Fruit fly (Drosophila melanogaster) whole organism, pupa: ENCODE measurements around the gene sxe2.

Experiments used
- CG10348 ChIP-seq: fragments of 200-800 bp; sonication (Bioruptor generic); IDR thresholded peaks from 2 replicates; pipeline ENCODE4 v1.3.6; 2022; ENCODE audit warnings: missing biosample characterization, missing genetic modification characterization
- CG12605 ChIP-seq: fragments of 200-800 bp; sonication (Bioruptor generic); IDR thresholded peaks from 2 replicates; pipeline ENCODE4 v1.3.6; 2022; ENCODE audit warnings: missing biosample characterization, missing genetic modification characterization
- CG13204 ChIP-seq: fragments of 200-800 bp; sonication (Bioruptor generic); optimal IDR thresholded peaks from 2 replicates; lab custom pipeline; 2018; ENCODE audit warnings: missing biosample characterization, mild to moderate bottlenecking, missing genetic modification characterization, moderate library complexity
- CG14655 ChIP-seq: fragments of 200-800 bp; sonication (Bioruptor generic); optimal IDR thresholded peaks from 3 replicates; lab custom pipeline; 2017; ENCODE audit warnings: mild to moderate bottlenecking, missing biosample characterization, missing genetic modification reagents, missing genetic modification characterization
- CG15710 ChIP-seq: fragments of 200-800 bp; sonication (Bioruptor generic); optimal IDR thresholded peaks from 2 replicates; lab custom pipeline; 2018; ENCODE audit warnings: missing biosample characterization, mild to moderate bottlenecking, missing genetic modification characterization, moderate library complexity
- CG17806 ChIP-seq: fragments of 200-800 bp; sonication (Bioruptor generic); optimal IDR thresholded peaks from 2 replicates; lab custom pipeline; 2018; ENCODE audit warnings: missing biosample characterization, mild to moderate bottlenecking, missing genetic modification characterization, moderate library complexity
- CG32121 ChIP-seq: fragments of 200-800 bp; sonication (Bioruptor generic); IDR thresholded peaks from 2 replicates; pipeline ENCODE4 v1.3.6; 2022; ENCODE audit warnings: missing biosample characterization, missing genetic modification characterization
- CG34367 ChIP-seq: fragments of 200-800 bp; sonication (Bioruptor generic); optimal IDR thresholded peaks from 2 replicates; lab custom pipeline; 2018; ENCODE audit warnings: missing biosample characterization, mild to moderate bottlenecking, missing genetic modification characterization
- CG4496 ChIP-seq: fragments of 200-800 bp; sonication (Bioruptor generic); IDR thresholded peaks from 3 replicates; pipeline ENCODE4 v1.3.6; 2022; ENCODE audit warnings: missing biosample characterization, missing genetic modification characterization
- CG8159 ChIP-seq: fragments of 200-800 bp; sonication (Bioruptor generic); optimal IDR thresholded peaks from 3 replicates; lab custom pipeline; 2018; ENCODE audit warnings: missing biosample characterization, mild to moderate bottlenecking, missing genetic modification characterization, moderate library complexity
- CG8301 ChIP-seq: fragments of 200-800 bp; sonication (Bioruptor generic); optimal IDR thresholded peaks from 2 replicates; lab custom pipeline; 2018; ENCODE audit warnings: missing biosample characterization, mild to moderate bottlenecking, missing genetic modification characterization
- CG9948 ChIP-seq: fragments of 200-800 bp; sonication (Bioruptor generic); optimal IDR thresholded peaks from 2 replicates; lab custom pipeline; 2018; ENCODE audit warnings: missing biosample characterization, mild to moderate bottlenecking, missing genetic modification characterization, moderate library complexity
- D1 ChIP-seq: fragments of 200-800 bp; sonication (Bioruptor generic); optimal IDR thresholded peaks from 2 replicates; lab custom pipeline; 2018; ENCODE audit warnings: missing biosample characterization, mild to moderate bottlenecking, missing genetic modification characterization, moderate library complexity
- EcR ChIP-seq: fragments of 200-800 bp; sonication (Bioruptor generic); optimal IDR thresholded peaks from 3 replicates; lab custom pipeline; 2019; ENCODE audit warnings: missing biosample characterization, missing genetic modification characterization, mild to moderate bottlenecking, moderate library complexity, missing genetic modification reagents
- Ets98B ChIP-seq: fragments of 200-800 bp; sonication (Bioruptor generic); IDR thresholded peaks from 2 replicates; pipeline ENCODE4 v1.3.6; 2022; ENCODE audit warnings: missing biosample characterization, missing genetic modification characterization
- Pif1A ChIP-seq: fragments of 200-800 bp; sonication (Bioruptor generic); optimal IDR thresholded peaks from 3 replicates; lab custom pipeline; 2016; ENCODE audit warnings: missing biosample characterization, missing genetic modification characterization
- Pif1B ChIP-seq: fragments of 200-800 bp; sonication (Bioruptor generic); optimal IDR thresholded peaks from 3 replicates; lab custom pipeline; 2016; ENCODE audit warnings: missing biosample characterization, missing genetic modification characterization
- Snoo ChIP-seq: fragments of 200-800 bp; sonication (Bioruptor generic); optimal IDR thresholded peaks from 3 replicates; lab custom pipeline; 2017; ENCODE audit warnings: missing biosample characterization, mild to moderate bottlenecking, missing genetic modification characterization, inconsistent platforms
- fd96Ca ChIP-seq: fragments of 200-800 bp; sonication (Bioruptor generic); IDR thresholded peaks from 3 replicates; pipeline ENCODE4 v1.3.6; 2022; ENCODE audit warnings: missing biosample characterization, missing genetic modification characterization
- gl ChIP-seq: fragments of 200-800 bp; sonication (Bioruptor generic); optimal IDR thresholded peaks from 2 replicates; lab custom pipeline; 2018; ENCODE audit warnings: missing biosample characterization, mild to moderate bottlenecking, missing genetic modification characterization
- rn ChIP-seq: fragments of 200-800 bp; sonication (Bioruptor generic); IDR thresholded peaks from 2 replicates; pipeline ENCODE4 v1.3.6; 2022; ENCODE audit warnings: missing biosample characterization, missing genetic modification characterization

The sxe2 gene

DNA sequence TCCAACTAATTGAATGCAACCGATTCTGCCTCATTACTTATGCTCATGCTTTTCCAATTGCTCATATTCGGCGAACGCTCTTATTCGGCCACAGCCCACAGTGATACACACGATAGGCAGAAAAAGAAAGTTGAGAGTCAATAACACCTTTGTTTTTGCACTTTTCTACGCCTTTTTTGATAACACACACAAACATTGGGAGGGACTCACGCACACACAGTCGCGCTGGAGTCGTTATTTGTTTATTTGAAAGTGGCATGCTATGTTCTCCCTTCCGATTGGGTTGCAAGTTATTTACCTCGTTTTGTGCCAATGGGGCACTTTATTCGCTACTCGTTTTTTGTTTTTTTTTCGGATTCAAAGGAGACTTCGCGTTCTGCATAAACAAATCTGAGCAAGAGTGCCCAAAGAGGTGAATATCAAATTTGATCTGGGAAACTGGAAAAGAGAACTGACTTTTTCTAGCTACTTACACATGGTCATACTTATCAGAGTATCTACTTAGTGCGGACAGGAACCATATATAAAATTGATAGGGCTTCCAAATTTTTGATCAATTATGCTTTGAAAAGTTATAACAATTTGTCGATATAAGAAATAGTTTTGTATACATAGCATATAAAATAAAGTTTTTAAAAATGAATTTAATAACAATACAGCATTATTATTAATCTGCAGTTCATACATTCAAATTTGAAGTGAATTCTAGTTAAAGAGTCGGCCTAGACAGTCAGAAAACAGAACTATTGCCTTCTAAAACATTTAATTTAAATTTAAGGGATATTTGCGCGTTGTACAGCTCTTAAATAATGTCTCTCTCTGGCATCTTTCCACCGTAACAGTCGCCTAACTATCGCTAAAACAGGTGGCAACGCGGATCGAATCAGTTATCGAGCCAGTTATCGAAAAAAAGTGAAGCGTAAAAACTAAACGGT lies 14.9 kb downstream of the sxe2 start, which contains the start of the genes Mhcl and Akt:
Gene Mhcl, minus strand, starts transcription at position 429 of the 935 bp plus-strand sequence.
Gene Akt, plus strand, starts transcription at position 896 of the 935 bp plus-strand sequence.
- peak; percentile 31 for TF ChIP-seq CG8159 (tag; lab: Kevin White, UChicago)
- TF ChIP-seq CG34367 = no peak

DNA sequence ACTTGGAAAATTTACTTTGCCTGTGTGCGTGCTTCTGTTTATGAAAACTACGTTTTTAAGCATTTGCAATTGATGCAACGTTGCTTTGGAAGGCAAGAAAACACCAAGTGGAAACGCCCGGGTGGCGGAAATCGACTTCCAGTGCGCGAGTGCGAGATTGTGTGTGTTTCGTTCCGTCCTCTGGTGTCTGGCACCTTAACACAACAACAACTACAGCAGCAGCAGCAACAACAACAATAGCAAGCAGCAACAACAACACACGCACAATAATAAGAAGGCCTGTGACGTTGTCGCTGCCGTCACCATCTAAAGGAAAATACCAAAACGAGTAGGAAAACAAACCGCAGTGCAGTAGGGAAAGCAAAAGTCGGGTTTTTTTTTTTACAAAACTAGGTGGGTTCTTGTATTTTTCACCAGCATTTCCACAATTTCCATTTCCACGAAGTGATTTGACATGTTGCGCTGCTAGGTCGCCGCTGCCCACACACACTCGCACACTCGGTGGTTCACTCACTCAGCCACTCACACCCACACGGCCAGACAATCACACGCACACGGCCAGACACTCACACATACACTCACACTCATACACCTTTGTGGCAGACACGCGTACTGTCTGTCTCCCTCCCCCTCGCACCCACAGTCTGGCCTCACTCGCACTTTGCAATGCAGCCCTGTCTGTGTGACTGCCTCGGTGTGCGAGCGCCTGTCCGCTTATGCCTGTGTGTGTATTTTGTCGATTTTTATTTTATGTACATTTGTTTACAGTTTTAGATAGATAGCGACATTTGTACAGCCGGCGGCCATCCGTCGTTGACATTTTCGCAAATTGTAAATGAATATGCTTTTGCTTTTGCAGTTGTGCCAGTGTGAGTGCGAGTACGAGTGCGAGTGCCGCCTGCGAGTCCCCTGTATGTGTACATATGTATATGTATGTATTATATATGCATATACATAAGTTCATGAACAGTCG lies 15.9 kb downstream of the sxe2 start:
- peak; percentile 48 for TF ChIP-seq Pif1A (GFP tag; lab: Kevin White, UChicago)
- no peak for TF ChIP-seq CG10348 (GFP tag; lab: Robert Waterston, UW)
- TF ChIP-seq Pif1B (GFP tag; lab: Kevin White, UChicago) = peak; percentile 55
- no peak for TF ChIP-seq CG17806 (tag; lab: Kevin White, UChicago)
- TF ChIP-seq CG8301 (tag; lab: Kevin White, UChicago) = peak; percentile 0
- TF ChIP-seq Ets98B = peak; percentile 68
- TF ChIP-seq CG15710 (tag; lab: Kevin White, UChicago) = peak; percentile 25
- TF ChIP-seq CG32121 (GFP tag; lab: Robert Waterston, UW) = peak; percentile 73
- TF ChIP-seq CG34367 = peak; percentile 30
- no peak for TF ChIP-seq CG9948
- peak; percentile 75; the same call in 2 of the 3 replicates for TF ChIP-seq fd96Ca
- peak; percentile 34 for TF ChIP-seq CG14655
- peak; percentile 98 for TF ChIP-seq Snoo (tag; lab: Kevin White, UChicago)
- peak; percentile 93 for TF ChIP-seq EcR (GFP tag; lab: Kevin White, UChicago)
- TF ChIP-seq rn (GFP tag; lab: Robert Waterston, UW) = no peak
- TF ChIP-seq CG8159 (tag; lab: Kevin White, UChicago) = no peak
- TF ChIP-seq CG13204 (GFP tag; lab: Kevin White, UChicago) = peak; percentile 89
- peak; percentile 12 for TF ChIP-seq gl (tag; lab: Kevin White, UChicago)
- TF ChIP-seq CG4496 (GFP tag; lab: Robert Waterston, UW) = peak; percentile 52
- TF ChIP-seq D1 = no peak
- TF ChIP-seq CG12605 = peak; percentile 10; the same call in 1 of the 2 replicates
- TF ChIP-seq, all 21 proteins: peak for 15

DNA sequence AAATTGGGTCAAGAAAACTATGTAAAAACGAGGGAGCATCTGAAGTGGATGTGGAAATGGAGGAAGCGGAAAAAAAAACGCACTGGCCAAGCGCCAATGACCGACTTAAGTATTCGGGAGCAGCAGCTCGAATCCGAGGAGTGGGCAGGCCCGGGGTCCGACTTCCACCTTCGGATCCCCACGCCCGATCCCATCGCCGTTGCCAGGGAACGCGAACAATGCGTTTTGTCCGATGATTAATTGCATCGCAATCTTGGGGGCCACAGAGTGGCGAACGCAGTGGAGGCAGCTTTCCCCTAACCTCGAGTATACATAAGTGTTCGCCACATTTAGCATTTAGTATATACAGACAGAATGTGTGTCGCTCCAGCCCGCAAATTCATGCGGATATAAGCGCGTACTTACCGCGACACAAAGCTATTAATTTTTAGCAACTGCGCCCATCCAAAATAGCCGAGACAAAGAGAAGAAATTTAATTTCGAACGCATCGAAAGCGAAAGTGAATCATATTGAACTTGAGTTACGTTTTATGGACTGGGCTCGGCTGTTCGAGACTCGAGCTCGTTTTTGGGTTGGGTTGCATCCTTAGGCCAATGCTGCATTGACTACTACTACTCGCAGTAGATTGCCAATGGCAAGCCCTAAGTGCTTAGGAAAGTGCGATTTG lies 22.3 kb downstream of the sxe2 start:
- peak; percentile 67 for TF ChIP-seq EcR (GFP tag; lab: Kevin White, UChicago)
- TF ChIP-seq Pif1B (GFP tag; lab: Kevin White, UChicago) = no peak
- TF ChIP-seq, all 21 proteins: peak for 1

DNA sequence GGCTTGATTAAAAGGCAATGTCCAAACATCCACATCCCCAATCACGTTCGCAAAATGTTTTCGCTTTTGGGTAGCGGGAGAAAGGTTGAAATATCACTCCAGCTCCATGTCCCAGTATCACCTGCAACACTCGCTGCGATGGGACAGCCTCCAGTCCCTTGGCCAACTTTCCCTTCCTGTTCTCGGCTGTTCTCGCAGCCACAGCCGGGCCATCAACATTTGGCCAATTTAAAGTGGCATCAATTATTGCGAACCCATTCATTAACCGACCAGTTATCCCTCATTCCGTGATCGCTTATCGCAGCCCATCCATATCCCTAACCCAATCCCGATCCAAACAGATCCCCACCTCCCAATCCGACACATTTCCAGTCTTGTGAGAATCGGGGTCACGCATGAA lies 29.4 kb downstream of the sxe2 start:
- no peak for TF ChIP-seq CG4496 (GFP tag; lab: Robert Waterston, UW)
- no peak for TF ChIP-seq EcR (GFP tag; lab: Kevin White, UChicago)
- TF ChIP-seq CG8159 (tag; lab: Kevin White, UChicago) = no peak
- no peak for TF ChIP-seq CG12605
- TF ChIP-seq gl (tag; lab: Kevin White, UChicago) = no peak
- no peak for TF ChIP-seq CG9948
- TF ChIP-seq rn (GFP tag; lab: Robert Waterston, UW) = no peak
- no peak for TF ChIP-seq CG8301 (tag; lab: Kevin White, UChicago)
- TF ChIP-seq D1 = no peak
- no peak for TF ChIP-seq CG34367
- no peak for TF ChIP-seq CG13204 (GFP tag; lab: Kevin White, UChicago)
- no peak for TF ChIP-seq Snoo (tag; lab: Kevin White, UChicago)
- no peak for TF ChIP-seq Pif1A (GFP tag; lab: Kevin White, UChicago)
- TF ChIP-seq CG17806 (tag; lab: Kevin White, UChicago) = no peak
- no peak for TF ChIP-seq Ets98B
- no peak for TF ChIP-seq CG15710 (tag; lab: Kevin White, UChicago)

DNA sequence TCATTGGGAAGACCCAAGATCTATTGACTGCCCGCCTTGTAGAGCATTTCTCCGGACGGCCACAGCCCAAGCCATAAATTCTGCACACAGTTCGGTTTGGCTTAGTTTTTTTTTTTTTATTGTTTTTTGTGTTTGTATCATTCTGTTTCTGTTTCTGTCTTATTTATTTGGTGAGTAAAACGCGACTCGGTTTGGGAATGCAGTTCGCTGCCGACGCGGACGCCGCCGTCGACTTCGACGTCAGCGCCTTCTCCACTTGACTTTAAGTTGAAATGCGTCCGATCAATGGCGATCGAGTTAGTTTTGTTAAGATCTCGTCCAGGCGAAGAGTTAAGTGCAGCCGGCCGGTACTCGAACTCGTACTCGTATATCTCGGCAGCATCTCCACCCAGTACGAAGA lies 32.2 kb downstream of the sxe2 start, which contains the start of gene Sb:
Gene Sb, plus strand, starts transcription at position 301 of the 400 bp plus-strand sequence.
- TF ChIP-seq Pif1A (GFP tag; lab: Kevin White, UChicago) = no peak
- no peak for TF ChIP-seq CG17806 (tag; lab: Kevin White, UChicago)
- no peak for TF ChIP-seq D1
- TF ChIP-seq rn (GFP tag; lab: Robert Waterston, UW) = no peak
- no peak for TF ChIP-seq CG4496 (GFP tag; lab: Robert Waterston, UW)
- no peak for TF ChIP-seq CG15710 (tag; lab: Kevin White, UChicago)
- TF ChIP-seq CG14655 = no peak
- no peak for TF ChIP-seq CG34367
- no peak for TF ChIP-seq CG10348 (GFP tag; lab: Robert Waterston, UW)
- TF ChIP-seq CG8159 (tag; lab: Kevin White, UChicago) = no peak
- TF ChIP-seq, all 21 proteins: peak for 0
